Worm (Caenorhabditis elegans) whole organism, L4 larva: ENCODE measurements around the gene tbx-9.

Source experiments
- Y5F2A.4 ChIP-seq: fragments of 200-800 bp; sonication (Bioruptor generic); optimal IDR thresholded peaks from 2 replicates; lab custom pipeline; 2018; ENCODE audit warnings: mild to moderate bottlenecking, missing genetic modification characterization, missing compliant biosample characterization
- Y75B8A.6 ChIP-seq: fragments of 200-800 bp; sonication (Bioruptor generic); IDR thresholded peaks from 2 replicates; pipeline ENCODE4 v1.3.6; 2022; ENCODE audit warnings: missing genetic modification reagents, missing genetic modification characterization, missing compliant biosample characterization
- aha-1 ChIP-seq: fragments of 150-350 bp; peaks from one replicate; lab custom pipeline; 2014; ENCODE audit warnings: missing biosample characterization, missing genetic modification characterization
- ama-1 ChIP-seq: fragments of 150-350 bp; optimal IDR thresholded peaks from 2 replicates; lab custom pipeline; 2014; ENCODE audit warnings: inconsistent platforms, mixed read lengths
- arid-1 ChIP-seq: fragments of 200-800 bp; sonication (Bioruptor generic); conservative IDR thresholded peaks from 2 replicates; pipeline ENCODE4 v1.3.6; 2022; ENCODE audit warnings: missing genetic modification reagents, missing genetic modification characterization, missing compliant biosample characterization
- ceh-20 ChIP-seq: fragments of 200-800 bp; sonication (Bioruptor generic); IDR thresholded peaks from 2 replicates; pipeline ENCODE4 v1.3.6; 2022; ENCODE audit warnings: missing genetic modification reagents, missing genetic modification characterization, missing compliant biosample characterization
- ceh-44 ChIP-seq: fragments of 200-800 bp; sonication (Bioruptor generic); IDR thresholded peaks from 2 replicates; pipeline ENCODE4 v1.3.6; 2022; ENCODE audit warnings: missing genetic modification reagents, missing genetic modification characterization, missing compliant biosample characterization
- ceh-62 ChIP-seq: sonication (generic microtip); optimal IDR thresholded peaks from 2 replicates; lab custom pipeline; 2017; ENCODE audit warnings: missing biosample characterization, missing genetic modification characterization
- ces-1 ChIP-seq: fragments of 150-350 bp; sonication (generic microtip); optimal IDR thresholded peaks from 4 replicates; lab custom pipeline; 2014; ENCODE audit warnings: missing biosample characterization, missing genetic modification reagents, missing genetic modification characterization
- daf-16 ChIP-seq, 3 experiments: sonication (generic microtip); optimal IDR thresholded peaks; 2 replicates each; lab custom pipeline; 2016 to 2017; ENCODE audit warnings: missing genetic modification characterization in 3 of 3, missing genetic modification reagents in 3 of 3, mild to moderate bottlenecking in 2 of 3, missing compliant biosample characterization in 2 of 3, missing biosample characterization in 1 of 3, moderate library complexity in 1 of 3
- daf-19 ChIP-seq: fragments of 200-800 bp; sonication (Bioruptor generic); conservative IDR thresholded peaks from 2 replicates; pipeline ENCODE4 v1.3.6; 2022; ENCODE audit warnings: missing genetic modification characterization, missing compliant biosample characterization
- daf-8 ChIP-seq: fragments of 200-800 bp; sonication (Bioruptor generic); IDR thresholded peaks from 2 replicates; pipeline ENCODE4 v1.3.6; 2022; ENCODE audit warnings: missing genetic modification characterization, missing compliant biosample characterization
- dmd-6 ChIP-seq: fragments of 200-800 bp; sonication (Bioruptor generic); IDR thresholded peaks from 2 replicates; pipeline ENCODE4 v1.3.6; 2022; ENCODE audit warnings: missing genetic modification reagents, missing genetic modification characterization, missing compliant biosample characterization
- dmd-8 ChIP-seq: fragments of 200-800 bp; sonication (Bioruptor generic); IDR thresholded peaks from 2 replicates; pipeline ENCODE4 v1.3.6; 2022; ENCODE audit warnings: missing genetic modification characterization, missing compliant biosample characterization
- dpl-1 ChIP-seq: fragments of 150-350 bp; optimal IDR thresholded peaks from 2 replicates; lab custom pipeline; 2014; ENCODE audit warnings: missing biosample characterization, missing genetic modification reagents, missing genetic modification characterization
- dve-1 ChIP-seq: sonication (generic microtip); optimal IDR thresholded peaks from 2 replicates; lab custom pipeline; 2017; ENCODE audit warnings: antibody characterized with exemption, mild to moderate bottlenecking, missing genetic modification characterization, missing compliant biosample characterization; ENCODE audit not compliant: insufficient read depth
- egl-27 ChIP-seq: sonication (generic microtip); optimal IDR thresholded peaks from 3 replicates; lab custom pipeline; 2017; ENCODE audit warnings: missing biosample characterization, missing genetic modification reagents, missing genetic modification characterization
- fos-1 ChIP-seq: fragments of 150-350 bp; optimal IDR thresholded peaks from 2 replicates; lab custom pipeline; 2014; ENCODE audit warnings: missing biosample characterization, missing genetic modification characterization
- hif-1 ChIP-seq, 2 experiments: sonication (generic microtip); optimal IDR thresholded peaks; 2 replicates each; lab custom pipeline; 2016 to 2017; ENCODE audit warnings: missing compliant biosample characterization in 2 of 2, missing genetic modification characterization in 2 of 2, missing genetic modification reagents in 2 of 2, missing genotype in 2 of 2, mild to moderate bottlenecking in 1 of 2
- hlh-11 ChIP-seq: fragments of 200-800 bp; sonication (Bioruptor generic); optimal IDR thresholded peaks from 2 replicates; lab custom pipeline; 2018; ENCODE audit warnings: mild to moderate bottlenecking, missing genetic modification characterization, missing compliant biosample characterization
- hlh-30 ChIP-seq: sonication (generic microtip); optimal IDR thresholded peaks from 2 replicates; lab custom pipeline; 2017; ENCODE audit warnings: antibody characterized with exemption, mild to moderate bottlenecking, missing genetic modification characterization, missing compliant biosample characterization; ENCODE audit not compliant: insufficient read depth
- hmg-1.1 ChIP-seq: fragments of 200-800 bp; sonication (Bioruptor generic); IDR thresholded peaks from 2 replicates; pipeline ENCODE4 v1.3.6; 2022; ENCODE audit warnings: missing genetic modification reagents, missing genetic modification characterization, missing compliant biosample characterization
- jun-1 ChIP-seq: fragments of 150-350 bp; optimal IDR thresholded peaks from 2 replicates; lab custom pipeline; 2014; ENCODE audit warnings: missing biosample characterization, missing genetic modification reagents, missing genetic modification characterization
- lim-7 ChIP-seq: fragments of 200-800 bp; sonication (Bioruptor generic); IDR thresholded peaks from 2 replicates; pipeline ENCODE4 v1.3.6; 2022; ENCODE audit warnings: missing genetic modification characterization, missing compliant biosample characterization
- lin-38 ChIP-seq: fragments of 200-800 bp; sonication (Bioruptor generic); IDR thresholded peaks from 2 replicates; pipeline ENCODE4 v1.3.6; 2022; ENCODE audit warnings: missing genetic modification reagents, missing genetic modification characterization, missing compliant biosample characterization
- lsy-2 ChIP-seq, 2 experiments: fragments of 150-350 bp in 1 of 2; sonication (generic microtip) in 1 of 2; optimal IDR thresholded peaks; 2 replicates each; lab custom pipeline; 2014 to 2017; ENCODE audit warnings: missing biosample characterization in 2 of 2, missing genetic modification characterization in 2 of 2
- mep-1 ChIP-seq: fragments of 150-350 bp; sonication (generic microtip); optimal IDR thresholded peaks from 3 replicates; lab custom pipeline; 2014; ENCODE audit warnings: missing biosample characterization, missing genetic modification characterization
- mes-2 ChIP-seq: sonication (generic microtip); optimal IDR thresholded peaks from 2 replicates; lab custom pipeline; 2016; ENCODE audit warnings: missing genotype, mild to moderate bottlenecking, missing genetic modification characterization, missing compliant biosample characterization; ENCODE audit not compliant: poor library complexity, severe bottlenecking
- mxl-2 ChIP-seq: fragments of 200-800 bp; sonication (Bioruptor generic); conservative IDR thresholded peaks from 2 replicates; pipeline ENCODE4 v1.3.6; 2022; ENCODE audit warnings: missing genetic modification reagents, missing genetic modification characterization, missing compliant biosample characterization
- mxl-3 ChIP-seq: fragments of 200-800 bp; sonication (Bioruptor generic); optimal IDR thresholded peaks from 2 replicates; lab custom pipeline; 2018; ENCODE audit warnings: mild to moderate bottlenecking, missing genetic modification characterization, missing compliant biosample characterization
- nhr-11 ChIP-seq: fragments of 150-350 bp; optimal IDR thresholded peaks from 2 replicates; lab custom pipeline; 2014; ENCODE audit warnings: missing biosample characterization, missing genetic modification characterization
- nhr-237 ChIP-seq: sonication (generic microtip); optimal IDR thresholded peaks from 2 replicates; lab custom pipeline; 2017; ENCODE audit warnings: missing biosample characterization, missing genetic modification characterization
- nhr-25 ChIP-seq: sonication (generic microtip); optimal IDR thresholded peaks from 2 replicates; lab custom pipeline; 2017; ENCODE audit warnings: missing genetic modification characterization, mild to moderate bottlenecking, missing compliant biosample characterization, antibody characterized with exemption, moderate library complexity, borderline replicate concordance; ENCODE audit not compliant: insufficient read depth
- nhr-28 ChIP-seq: fragments of 150-350 bp; optimal IDR thresholded peaks from 2 replicates; lab custom pipeline; 2014; ENCODE audit warnings: missing biosample characterization, missing genetic modification characterization
- nhr-42 ChIP-seq: fragments of 200-800 bp; sonication (Bioruptor generic); IDR thresholded peaks from 2 replicates; pipeline ENCODE4 v1.3.6; 2022; ENCODE audit warnings: missing genetic modification characterization, missing compliant biosample characterization
- nhr-6 ChIP-seq: fragments of 150-350 bp; optimal IDR thresholded peaks from 2 replicates; lab custom pipeline; 2014; ENCODE audit warnings: missing biosample characterization, missing genetic modification characterization
- nhr-76 ChIP-seq: fragments of 150-350 bp; optimal IDR thresholded peaks from 2 replicates; lab custom pipeline; 2014; ENCODE audit warnings: missing biosample characterization, missing genetic modification characterization
- rbr-2 ChIP-seq: sonication (generic microtip); optimal IDR thresholded peaks from 2 replicates; lab custom pipeline; 2016; ENCODE audit warnings: missing genotype, missing genetic modification characterization, missing compliant biosample characterization
- skn-1 ChIP-seq: fragments of 150-350 bp; optimal IDR thresholded peaks from 2 replicates; lab custom pipeline; 2014; ENCODE audit warnings: missing biosample characterization, missing genetic modification characterization
- snpc-4 ChIP-seq: fragments of 150-350 bp; optimal IDR thresholded peaks from 2 replicates; lab custom pipeline; 2014; ENCODE audit warnings: missing biosample characterization, missing genetic modification characterization
- tag-97 ChIP-seq: fragments of 200-800 bp; sonication (Bioruptor generic); IDR thresholded peaks from 2 replicates; pipeline ENCODE4 v1.3.6; 2022; ENCODE audit warnings: missing genetic modification characterization, missing compliant biosample characterization
- unc-130 ChIP-seq: sonication (generic microtip); optimal IDR thresholded peaks from 2 replicates; lab custom pipeline; 2016; ENCODE audit warnings: missing genetic modification reagents, missing genetic modification characterization, missing compliant biosample characterization
- unc-62 ChIP-seq, 3 experiments: fragments of 150-350 bp in 1 of 3; sonication (generic microtip); optimal IDR thresholded peaks in 2 of 3; peaks in 1 of 3; 1 replicate in 1 of 3; 2 replicates in 2 of 3; lab custom pipeline; 2014 to 2017; ENCODE audit warnings: missing biosample characterization in 3 of 3, missing genetic modification characterization in 3 of 3, missing genetic modification reagents in 3 of 3, missing genotype in 1 of 3
- zip-11 ChIP-seq: fragments of 200-800 bp; sonication (Bioruptor generic); IDR thresholded peaks from 2 replicates; pipeline ENCODE4 v1.3.6; 2022; ENCODE audit warnings: missing genetic modification characterization, missing compliant biosample characterization
- ztf-11 ChIP-seq: fragments of 150-350 bp; optimal IDR thresholded peaks from 2 replicates; lab custom pipeline; 2014; ENCODE audit warnings: missing biosample characterization, missing genetic modification characterization
- ztf-7 ChIP-seq: fragments of 150-350 bp; optimal IDR thresholded peaks from 2 replicates; lab custom pipeline; 2014; ENCODE audit warnings: missing biosample characterization, missing genetic modification characterization

tbx-9 gene

DNA sequence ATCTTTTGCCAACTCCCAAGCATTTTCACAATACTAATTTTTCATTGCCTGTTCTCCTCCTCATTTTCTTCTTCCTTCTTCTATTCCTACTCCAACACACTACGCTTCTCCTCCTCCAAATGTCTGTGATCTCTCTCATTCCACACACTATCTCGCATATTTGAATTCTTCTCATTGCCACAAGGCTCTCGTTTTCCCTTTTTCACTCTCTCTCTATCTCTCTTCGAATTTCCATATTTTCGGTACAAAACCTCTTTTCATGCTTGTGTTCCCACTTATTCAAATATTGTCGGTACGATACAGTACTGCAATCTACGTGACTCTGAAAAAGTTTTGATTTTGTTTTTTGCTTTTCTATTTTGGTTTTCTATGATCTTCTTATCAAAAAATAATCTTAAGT, 39.0 kb upstream of the tbx-9 start:
- TF ChIP-seq mep-1 (tag; lab: Kevin White, UChicago) (peak; percentile 30), lin-38 (GFP tag; lab: Robert Waterston, UW) (no peak), nhr-28 (tag; lab: Kevin White, UChicago) (peak; percentile 69), daf-8 (no peak), mes-2 (tag; lab: Kevin White, UChicago) (peak; percentile 17), skn-1 (tag; lab: Kevin White, UChicago) (no peak), hmg-1.1 (GFP tag; lab: Robert Waterston, UW) (peak; percentile 37; the same call in 1 of the 2 replicates), nhr-42 (GFP tag; lab: Robert Waterston, UW) (no peak), dve-1 (tag; lab: Kevin White, UChicago) (peak; percentile 14), arid-1 (no peak), hlh-30 (tag; lab: Kevin White, UChicago) (peak; percentile 8), lsy-2 (tag; optimal IDR thresholded peaks at IDR 0.05; lab: Kevin White, UChicago) (peak in 1 of 2 experiments; percentile 53), egl-27 (tag; lab: Kevin White, UChicago) (no peak), hif-1 (tag; optimal IDR thresholded peaks at IDR 0.05; lab: Kevin White, UChicago) (peak in 1 of 2 experiments; percentile 66), nhr-237 (tag; lab: Kevin White, UChicago) (no peak), ztf-7 (tag; lab: Kevin White, UChicago) (no peak), zip-11 (no peak), nhr-6 (tag; lab: Kevin White, UChicago) (peak; percentile 17)

DNA sequence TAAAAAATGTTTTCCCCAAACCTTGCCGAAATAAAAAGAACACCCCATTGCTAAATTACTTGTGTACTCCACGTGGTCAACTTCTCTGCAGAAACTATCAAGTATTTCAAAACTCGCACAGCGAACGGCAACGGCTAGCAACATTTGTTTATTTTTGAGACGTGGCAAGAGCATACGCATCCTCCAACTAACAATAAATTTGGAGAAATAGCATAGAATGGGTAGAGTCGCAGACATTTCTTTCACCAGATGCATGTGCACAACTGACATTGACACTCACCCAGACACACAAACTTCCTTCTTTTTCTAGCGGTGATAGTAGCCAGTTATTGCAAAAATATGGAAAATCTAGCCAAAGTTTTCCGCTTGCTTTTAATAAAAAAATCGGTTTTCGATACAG, 38.0 kb upstream of the tbx-9 start:
- TF ChIP-seq daf-16 (GFP tag; optimal IDR thresholded peaks at IDR 0.05; lab: Kevin White, UChicago) (no peak), daf-16 (tag; optimal IDR thresholded peaks at IDR 0.05; lab: Kevin White, UChicago) (peak; percentile 12), rbr-2 (tag; lab: Kevin White, UChicago) (no peak), tag-97 (GFP tag; lab: Robert Waterston, UW) (no peak), fos-1 (tag; lab: Kevin White, UChicago) (no peak), unc-62 (GFP tag; optimal IDR thresholded peaks at IDR 0.05 in 1 of 2; lab: Kevin White, UChicago) (peak in 1 of 2 experiments; percentile 15), unc-62 (tag; optimal IDR thresholded peaks at IDR 0.05; lab: Kevin White, UChicago) (no peak), mxl-3 (GFP tag; lab: Kevin White, UChicago) (no peak), aha-1 (tag; lab: Kevin White, UChicago) (peak; percentile 44), dpl-1 (no peak)

DNA sequence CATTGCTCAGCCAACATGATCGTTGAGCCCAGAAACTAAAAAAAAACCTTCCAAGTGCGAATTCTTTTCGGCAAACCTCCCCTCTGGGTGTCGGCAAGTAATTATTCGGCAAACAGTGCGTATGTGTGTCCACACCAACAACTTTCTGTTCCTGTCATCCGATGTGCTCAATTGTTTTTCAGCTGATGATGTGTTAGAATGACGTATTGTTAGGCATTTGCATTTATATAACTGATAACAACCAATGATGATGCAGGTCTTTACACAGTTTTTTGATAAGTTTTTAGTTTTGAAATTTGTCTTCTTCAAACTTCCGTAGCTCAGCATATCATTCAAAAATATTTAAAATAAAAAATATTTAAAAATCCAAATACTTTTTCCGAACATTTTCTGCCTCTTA, 37.2 kb upstream of the tbx-9 start:
- TF ChIP-seq dpl-1: no peak
- TF ChIP-seq nhr-237 (tag; lab: Kevin White, UChicago): no peak
- TF ChIP-seq lim-7 (GFP tag; lab: Robert Waterston, UW): no peak
- no peak for TF ChIP-seq jun-1 (tag; lab: Kevin White, UChicago)
- TF ChIP-seq nhr-76 (tag; lab: Kevin White, UChicago): no peak
- peak; percentile 49 for TF ChIP-seq dmd-6 (GFP tag; lab: Robert Waterston, UW)
- TF ChIP-seq ceh-62: no peak
- TF ChIP-seq mxl-2 (GFP tag; lab: Robert Waterston, UW): no peak
- TF ChIP-seq ceh-20: no peak
- no peak for TF ChIP-seq daf-19 (GFP tag; lab: Robert Waterston, UW)
- no peak for TF ChIP-seq Y5F2A.4 (GFP tag; lab: Kevin White, UChicago)
- TF ChIP-seq daf-16 (GFP tag; optimal IDR thresholded peaks at IDR 0.05; lab: Kevin White, UChicago): no peak
- TF ChIP-seq daf-16 (tag; optimal IDR thresholded peaks at IDR 0.05; lab: Kevin White, UChicago): peak; percentile 75
- peak; percentile 35 for TF ChIP-seq hlh-11 (tag; lab: Kevin White, UChicago)
- TF ChIP-seq ama-1 (lab: Kevin White, UChicago): no peak
- TF ChIP-seq dve-1 (tag; lab: Kevin White, UChicago): peak; percentile 35
- no peak for TF ChIP-seq nhr-25 (tag; lab: Kevin White, UChicago)
- no peak for TF ChIP-seq snpc-4 (tag; lab: Kevin White, UChicago)
- TF ChIP-seq lsy-2 (tag; optimal IDR thresholded peaks at IDR 0.05; lab: Kevin White, UChicago): no peak
- no peak for TF ChIP-seq Y75B8A.6
- TF ChIP-seq unc-130 (GFP tag; lab: Kevin White, UChicago): no peak
- no peak for TF ChIP-seq ztf-11 (tag; lab: Kevin White, UChicago)
- no peak for TF ChIP-seq hmg-1.1 (GFP tag; lab: Robert Waterston, UW)
- TF ChIP-seq nhr-11 (tag; lab: Kevin White, UChicago): no peak
- TF ChIP-seq daf-8: no peak
- peak; percentile 69 for TF ChIP-seq nhr-28 (tag; lab: Kevin White, UChicago)
- TF ChIP-seq ceh-44: no peak
- no peak for TF ChIP-seq ces-1 (GFP tag; lab: Kevin White, UChicago)
- TF ChIP-seq hif-1 (tag; optimal IDR thresholded peaks at IDR 0.05; lab: Kevin White, UChicago): peak in 1 of 2 experiments; percentile 25
- TF ChIP-seq zip-11: no peak
- TF ChIP-seq dmd-8 (GFP tag; lab: Robert Waterston, UW): no peak
